Worm (Caenorhabditis elegans): ENCODE data around the gene col-169.
A peak's percentile ranks its signal among the peaks of the same experiment; 100 is the strongest.

col-169 gene

DNA sequence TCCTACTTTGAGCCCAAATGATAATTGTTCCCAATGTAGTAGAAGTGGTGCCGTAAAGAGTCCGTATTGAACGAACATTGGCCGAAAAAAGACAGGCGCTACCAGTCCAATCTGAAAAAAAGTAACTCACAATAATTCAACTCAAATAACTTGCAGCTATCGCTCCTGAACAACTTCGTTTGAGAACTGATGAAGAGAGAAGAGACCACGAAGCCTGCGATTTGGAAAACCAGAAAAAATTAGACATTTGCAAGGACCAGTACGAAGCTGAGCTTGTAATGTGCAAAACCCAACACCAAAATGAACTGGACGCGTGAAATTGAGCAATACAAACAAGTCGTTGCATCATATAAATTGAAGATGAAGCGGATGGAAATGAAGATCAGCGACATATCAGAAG is 45.5 kb downstream of the col-169 start, which contains the start of gene C03B1.1:
TSS of gene C03B1.1 (plus strand) at position 301 of the 400 bp plus-strand sequence.
- TF ChIP-seq efl-1 (optimal IDR thresholded peaks at IDR 0.05): no peak
- peak in 1 of 2 experiments; percentile 42 for TF ChIP-seq efl-1 (GFP tag; optimal IDR thresholded peaks at IDR 0.05 in 1 of 2)
- TF ChIP-seq mef-2 (tag; optimal IDR thresholded peaks at IDR 0.05): no peak

ce11 chrX:6377634-6378288 is 48.8 kb downstream of the col-169 start, which contains the start of gene lmp-1:
lmp-1 (minus strand) TSS chrX:6377684.
- TF ChIP-seq elt-2 (tag; optimal IDR thresholded peaks at IDR 0.05): peak; percentile 34
- no peak for TF ChIP-seq ceh-90 (tag; optimal IDR thresholded peaks at IDR 0.05)
- TF ChIP-seq lin-14 (GFP tag; optimal IDR thresholded peaks at IDR 0.05): no peak
- no peak for TF ChIP-seq efl-1 (optimal IDR thresholded peaks at IDR 0.05)
- TF ChIP-seq efl-1 (GFP tag; optimal IDR thresholded peaks at IDR 0.05 in 1 of 2): peak in 1 of 2 experiments; percentile 65

DNA sequence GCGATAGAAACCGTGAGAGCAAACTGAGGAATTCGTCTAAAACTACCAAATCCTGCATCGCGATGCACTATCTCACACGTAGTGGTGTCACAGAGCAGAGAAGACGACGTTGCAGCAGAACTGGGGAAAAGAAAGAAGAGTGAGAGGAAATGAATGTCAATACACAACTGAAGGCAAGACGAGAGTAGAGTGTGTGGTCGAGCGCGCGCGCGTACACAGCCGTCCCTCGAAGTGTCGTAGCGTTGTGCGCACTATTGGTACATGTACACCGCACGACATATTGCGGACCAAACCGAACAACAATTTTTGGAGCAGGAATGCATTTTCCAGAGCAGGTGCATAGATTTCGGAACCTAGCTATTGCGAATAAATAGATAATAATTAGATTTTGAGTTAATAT is 49.4 kb downstream of the col-169 start:
- TF ChIP-seq fos-1 (tag; optimal IDR thresholded peaks at IDR 0.05) (peak; percentile 48), hlh-4 (tag; optimal IDR thresholded peaks at IDR 0.05) (no peak), efl-1 (optimal IDR thresholded peaks at IDR 0.05) (peak; percentile 29 to 47), efl-1 (GFP tag; optimal IDR thresholded peaks at IDR 0.05 in 1 of 2) (peak; percentile 53 to 60), C34B4.2 (tag; optimal IDR thresholded peaks at IDR 0.05) (no peak), nhr-77 (tag; optimal IDR thresholded peaks at IDR 0.05) (peak; percentile 37), mdl-1 (tag; optimal IDR thresholded peaks at IDR 0.05) (peak in 1 of 2 experiments; percentile 49), alr-1 (tag; optimal IDR thresholded peaks at IDR 0.05; ENCODE audit: borderline replicate concordance) (no peak), ztf-4 (tag; optimal IDR thresholded peaks at IDR 0.05) (no peak), ets-5 (GFP tag; IDR thresholded peaks at IDR 0.05) (no peak), hlh-17 (GFP tag; optimal IDR thresholded peaks at IDR 0.05; ENCODE audit: borderline replicate concordance) (no peak), nhr-237 (tag; optimal IDR thresholded peaks at IDR 0.05) (no peak), irx-1 (tag; optimal IDR thresholded peaks at IDR 0.05) (peak; percentile 23), C16A3.4 (tag; optimal IDR thresholded peaks at IDR 0.05) (peak; percentile 45), fkh-10 (GFP tag; optimal IDR thresholded peaks at IDR 0.05) (peak; percentile 20), aly-2 (tag; optimal IDR thresholded peaks at IDR 0.05) (no peak), fkh-4 (tag; optimal IDR thresholded peaks at IDR 0.05; ENCODE audit: borderline replicate concordance) (no peak), nhr-71 (tag; optimal IDR thresholded peaks at IDR 0.05) (peak; percentile 71), dsc-1 (tag; optimal IDR thresholded peaks at IDR 0.05) (peak; percentile 30), nhr-85 (tag) (peak; percentile 75), sox-4 (tag; optimal IDR thresholded peaks at IDR 0.05) (no peak), lin-15B (tag; optimal IDR thresholded peaks at IDR 0.05) (no peak), vab-15 (tag; optimal IDR thresholded peaks at IDR 0.05) (no peak), aha-1 (tag; optimal IDR thresholded peaks at IDR 0.05) (no peak), dpl-1 (GFP tag; optimal IDR thresholded peaks at IDR 0.05) (peak; percentile 7 to 46 (median 39)), tlp-1 (tag; optimal IDR thresholded peaks at IDR 0.05) (no peak), lsy-2 (tag; optimal IDR thresholded peaks at IDR 0.05) (peak; percentile 33 to 66), nhr-84 (tag; optimal IDR thresholded peaks at IDR 0.05) (no peak), unc-98 (GFP tag; IDR thresholded peaks at IDR 0.05) (no peak), nhr-28 (tag; optimal IDR thresholded peaks at IDR 0.05) (no peak), nhr-11 (tag; optimal IDR thresholded peaks at IDR 0.05) (no peak), skn-1 (tag; optimal IDR thresholded peaks at IDR 0.05) (peak; percentile 61), rnt-1 (tag; optimal IDR thresholded peaks at IDR 0.05) (peak; percentile 54), snpc-4 (tag; optimal IDR thresholded peaks at IDR 0.05) (no peak), nhr-76 (tag; optimal IDR thresholded peaks at IDR 0.05) (no peak), nhr-90 (tag; optimal IDR thresholded peaks at IDR 0.05; ENCODE audit: poor library complexity) (peak; percentile 28), zag-1 (tag; optimal IDR thresholded peaks at IDR 0.05) (no peak), lin-39 (tag; optimal IDR thresholded peaks at IDR 0.05) (no peak), fkh-8 (tag; optimal IDR thresholded peaks at IDR 0.05) (peak; percentile 85), ztf-11 (tag; optimal IDR thresholded peaks at IDR 0.05) (no peak), unc-62 (GFP tag; optimal IDR thresholded peaks at IDR 0.05) (no peak), egl-13 (tag; optimal IDR thresholded peaks at IDR 0.05) (peak; percentile 47), xbp-1 (tag; optimal IDR thresholded peaks at IDR 0.05) (peak; percentile 72), efl-3 (GFP tag; optimal IDR thresholded peaks at IDR 0.05) (no peak)

Measured in whole organism, L1 larva.